Fruit fly (Drosophila melanogaster): ENCODE data around the gene Nna1.
A peak's percentile ranks its signal among the peaks of the same experiment; 100 is the strongest.

Gene Nna1

dm6 chrX:13691992-13692391, at the start of gene Nna1:
Nna1 (plus strand) TSS chrX:13692292.
- no peak for TF ChIP-seq CG17801 (GFP tag; optimal IDR thresholded peaks at IDR 0.05; ENCODE audit: partially characterized antibody)

- no peak for TF ChIP-seq CG17801 (GFP tag; optimal IDR thresholded peaks at IDR 0.05; ENCODE audit: partially characterized antibody)
Observed at dm6 chrX:13643961-13644360, 48.1 kb upstream of the Nna1 start.

- TF ChIP-seq CG17801 (GFP tag; optimal IDR thresholded peaks at IDR 0.05; ENCODE audit: partially characterized antibody), result peak; percentile 52
Observed at dm6 chrX:13644696-13645393, 47.2 kb upstream of the Nna1 start.

dm6 chrX:13646175-13646574, 45.9 kb upstream of the Nna1 start:
- no peak for TF ChIP-seq CG17801 (GFP tag; optimal IDR thresholded peaks at IDR 0.05; ENCODE audit: partially characterized antibody)

- TF ChIP-seq CG17801 (GFP tag; optimal IDR thresholded peaks at IDR 0.05; ENCODE audit: partially characterized antibody), result no peak
Observed at dm6 chrX:13648819-13649218, 43.3 kb upstream of the Nna1 start.

dm6 chrX:13649801-13650200, 42.3 kb upstream of the Nna1 start:
- no peak for TF ChIP-seq CG17801 (GFP tag; optimal IDR thresholded peaks at IDR 0.05; ENCODE audit: partially characterized antibody)

- TF ChIP-seq CG17801 (GFP tag; optimal IDR thresholded peaks at IDR 0.05; ENCODE audit: partially characterized antibody), result no peak
Observed at dm6 chrX:13651170-13651569, 40.9 kb upstream of the Nna1 start.

- TF ChIP-seq CG17801 (GFP tag; optimal IDR thresholded peaks at IDR 0.05; ENCODE audit: partially characterized antibody), result peak; percentile 20
Observed at dm6 chrX:13667656-13668055, 24.4 kb upstream of the Nna1 start, which contains the start of the genes DNAlig4 and CG11164. DNAlig4 (minus strand) TSS chrX:13667811. CG11164 (plus strand) TSS chrX:13668014.

dm6 chrX:13669366-13669765, 22.7 kb upstream of the Nna1 start, which contains the start of gene CG15760:
CG15760 (plus strand) TSS chrX:13669699.
- TF ChIP-seq CG17801 (GFP tag; optimal IDR thresholded peaks at IDR 0.05; ENCODE audit: partially characterized antibody), result no peak

dm6 chrX:13670329-13670847, 21.7 kb upstream of the Nna1 start:
- no peak for TF ChIP-seq CG17801 (GFP tag; optimal IDR thresholded peaks at IDR 0.05; ENCODE audit: partially characterized antibody)

dm6 chrX:13676458-13676944, 15.6 kb upstream of the Nna1 start, which contains the start of gene CG11162:
CG11162 (plus strand) TSS chrX:13676894.
- no peak for TF ChIP-seq CG17801 (GFP tag; optimal IDR thresholded peaks at IDR 0.05; ENCODE audit: partially characterized antibody)

- TF ChIP-seq CG17801 (GFP tag; optimal IDR thresholded peaks at IDR 0.05; ENCODE audit: partially characterized antibody), result no peak
Observed at dm6 chrX:13677970-13678490, 14.1 kb upstream of the Nna1 start.

dm6 chrX:13679565-13679964, 12.5 kb upstream of the Nna1 start:
- TF ChIP-seq CG17801 (GFP tag; optimal IDR thresholded peaks at IDR 0.05; ENCODE audit: partially characterized antibody), result no peak

- no peak for TF ChIP-seq CG17801 (GFP tag; optimal IDR thresholded peaks at IDR 0.05; ENCODE audit: partially characterized antibody)
Observed at dm6 chrX:13680262-13680661, 11.8 kb upstream of the Nna1 start, which contains the start of gene CG12177. CG12177 (minus strand) TSS chrX:13680500.

dm6 chrX:13681906-13682305, 10.2 kb upstream of the Nna1 start:
- no peak for TF ChIP-seq CG17801 (GFP tag; optimal IDR thresholded peaks at IDR 0.05; ENCODE audit: partially characterized antibody)

dm6 chrX:13682652-13683051, 9.4 kb upstream of the Nna1 start, which contains the start of gene CG11158:
CG11158 (plus strand) TSS chrX:13682952.
- TF ChIP-seq CG17801 (GFP tag; optimal IDR thresholded peaks at IDR 0.05; ENCODE audit: partially characterized antibody), result no peak

Measured in ovary, adult (tissue).